Worm (Caenorhabditis elegans) whole organism, early embryonic: ENCODE measurements around the gene vps-35.

Experiments used
- B0310.2 ChIP-seq: sonication (generic microtip); optimal IDR thresholded peaks from 2 replicates; lab custom pipeline; 2016; ENCODE audit warnings: mild to moderate bottlenecking, missing genetic modification characterization, missing compliant biosample characterization
- aly-1 ChIP-seq: sonication (generic microtip); optimal IDR thresholded peaks from 2 replicates; lab custom pipeline; 2016; ENCODE audit warnings: missing genetic modification characterization, missing compliant biosample characterization
- ama-1 ChIP-seq: fragments of 150-350 bp; optimal IDR thresholded peaks from 2 replicates; lab custom pipeline; 2014
- ceh-13 ChIP-seq: fragments of 200-800 bp; sonication (Bioruptor generic); optimal IDR thresholded peaks from 2 replicates; lab custom pipeline; 2018; ENCODE audit warnings: mild to moderate bottlenecking, missing genetic modification characterization, missing compliant biosample characterization
- ceh-36 ChIP-seq: sonication (generic microtip); optimal IDR thresholded peaks from 2 replicates; lab custom pipeline; 2016; ENCODE audit warnings: missing genetic modification characterization, inconsistent platforms, missing compliant biosample characterization
- ets-7 ChIP-seq: sonication (generic microtip); optimal IDR thresholded peaks from 2 replicates; lab custom pipeline; 2016; ENCODE audit warnings: missing genotype, missing genetic modification characterization, missing compliant biosample characterization
- flt-1 ChIP-seq: fragments of 200-800 bp; sonication (Bioruptor generic); IDR thresholded peaks from 2 replicates; pipeline ENCODE4 v1.3.6; 2022; ENCODE audit warnings: missing genetic modification characterization, missing compliant biosample characterization
- hmbx-1 ChIP-seq: sonication (generic microtip); optimal IDR thresholded peaks from 2 replicates; lab custom pipeline; 2016; ENCODE audit warnings: mild to moderate bottlenecking, missing genetic modification characterization, missing compliant biosample characterization
- hmg-4 ChIP-seq: fragments of 200-800 bp; sonication (Bioruptor generic); optimal IDR thresholded peaks from 2 replicates; lab custom pipeline; 2018; ENCODE audit warnings: mild to moderate bottlenecking, missing genetic modification characterization, missing compliant biosample characterization
- hnd-1 ChIP-seq: sonication (generic microtip); optimal IDR thresholded peaks from 2 replicates; lab custom pipeline; 2016; ENCODE audit warnings: missing genetic modification characterization, missing compliant biosample characterization
- pes-1 ChIP-seq: fragments of 200-800 bp; sonication (Bioruptor generic); IDR thresholded peaks from 2 replicates; pipeline ENCODE4 v1.3.6; 2022; ENCODE audit warnings: missing genetic modification reagents, missing genetic modification characterization, missing compliant biosample characterization
- sea-1 ChIP-seq: fragments of 200-800 bp; sonication (Bioruptor generic); conservative IDR thresholded peaks from 2 replicates; pipeline ENCODE4 v1.3.6; 2022; ENCODE audit warnings: missing genetic modification characterization, missing compliant biosample characterization
- tbx-37 ChIP-seq: fragments of 200-800 bp; sonication (Bioruptor generic); conservative IDR thresholded peaks from 2 replicates; pipeline ENCODE4 v1.3.6; 2022; ENCODE audit warnings: missing genetic modification reagents, missing genetic modification characterization, missing compliant biosample characterization
- tra-4 ChIP-seq: sonication (generic microtip); optimal IDR thresholded peaks from 2 replicates; lab custom pipeline; 2017; ENCODE audit warnings: missing genetic modification characterization, missing compliant biosample characterization

ce11 chrII:5944268-5944667 lies 36.7 kb downstream of the vps-35 start, which contains the start of gene B0034.2:
- no peak for TF ChIP-seq hnd-1 (tag; lab: Kevin White, UChicago)
- no peak for TF ChIP-seq hmbx-1 (tag; lab: Kevin White, UChicago)
- no peak for TF ChIP-seq hmg-4 (GFP tag; lab: Kevin White, UChicago)
- no peak for TF ChIP-seq ets-7
- TF ChIP-seq ama-1 = no peak
- no peak for TF ChIP-seq B0310.2 (tag; lab: Kevin White, UChicago)
- TF ChIP-seq flt-1 = no peak
- no peak for TF ChIP-seq pes-1 (GFP tag; lab: Robert Waterston, UW)
- no peak for TF ChIP-seq sea-1 (GFP tag; lab: Robert Waterston, UW)
- no peak for TF ChIP-seq tra-4 (tag; lab: Kevin White, UChicago)
- TF ChIP-seq tbx-37 (GFP tag; lab: Robert Waterston, UW) = no peak
- no peak for TF ChIP-seq aly-1 (tag; lab: Kevin White, UChicago)
- no peak for TF ChIP-seq ceh-13 (GFP tag; lab: Kevin White, UChicago)
- no peak for TF ChIP-seq ceh-36 (tag; lab: Kevin White, UChicago)
